Worm (Caenorhabditis elegans) whole organism, L1 larva: Measurements from ENCODE around the gene T10B9.9.

Experiments
- C04F5.9 ChIP-seq: sonication (generic microtip); optimal IDR thresholded peaks from 2 replicates; lab custom pipeline; 2016; ENCODE audit warnings: missing genetic modification characterization, missing compliant biosample characterization
- C16A3.4 ChIP-seq: fragments of 150-350 bp; optimal IDR thresholded peaks from 2 replicates; lab custom pipeline; 2014; ENCODE audit warnings: missing biosample characterization, missing genetic modification characterization
- C34B4.2 ChIP-seq: sonication (generic microtip); optimal IDR thresholded peaks from 2 replicates; lab custom pipeline; 2017; ENCODE audit warnings: mild to moderate bottlenecking, missing genetic modification characterization, missing compliant biosample characterization
- F16B12.6 ChIP-seq: fragments of 150-350 bp; optimal IDR thresholded peaks from 2 replicates; lab custom pipeline; 2014; ENCODE audit warnings: missing biosample characterization, missing genetic modification characterization
- Y116A8C.19 ChIP-seq: sonication (generic microtip); optimal IDR thresholded peaks from 2 replicates; lab custom pipeline; 2016; ENCODE audit warnings: missing compliant biosample characterization, missing genetic modification characterization, borderline replicate concordance
- aha-1 ChIP-seq: fragments of 150-350 bp; optimal IDR thresholded peaks from 2 replicates; lab custom pipeline; 2014; ENCODE audit warnings: missing biosample characterization, missing genetic modification characterization
- alr-1 ChIP-seq: fragments of 200-800 bp; sonication (Bioruptor generic); optimal IDR thresholded peaks from 2 replicates; lab custom pipeline; 2018; ENCODE audit warnings: borderline replicate concordance, mild to moderate bottlenecking, missing genetic modification characterization, missing compliant biosample characterization
- ama-1 ChIP-seq: fragments of 150-350 bp; optimal IDR thresholded peaks from 2 replicates; lab custom pipeline; 2014
- blmp-1 ChIP-seq: fragments of 150-350 bp; optimal IDR thresholded peaks from 2 replicates; lab custom pipeline; 2014; ENCODE audit warnings: missing biosample characterization, missing genetic modification characterization
- ces-1 ChIP-seq: fragments of 150-350 bp; optimal IDR thresholded peaks from 2 replicates; lab custom pipeline; 2014; ENCODE audit warnings: missing biosample characterization, missing genetic modification reagents, missing genetic modification characterization
- efl-3 ChIP-seq: fragments of 200-800 bp; sonication (Bioruptor generic); optimal IDR thresholded peaks from 2 replicates; lab custom pipeline; 2018; ENCODE audit warnings: mild to moderate bottlenecking, missing genetic modification characterization, missing compliant biosample characterization
- egl-13 ChIP-seq: sonication (generic microtip); optimal IDR thresholded peaks from 2 replicates; lab custom pipeline; 2016; ENCODE audit warnings: missing genotype, missing genetic modification reagents, missing genetic modification characterization, missing compliant biosample characterization
- elt-3 ChIP-seq, 6 experiments: fragments of 150-350 bp in 1 of 6; sonication (generic microtip); optimal IDR thresholded peaks; 2 replicates each; lab custom pipeline; 2017 to 2018; ENCODE audit warnings: missing biosample characterization in 6 of 6, missing genetic modification characterization in 6 of 6, inconsistent platforms in 1 of 6
- fkh-10 ChIP-seq: sonication (generic microtip); optimal IDR thresholded peaks from 2 replicates; lab custom pipeline; 2017; ENCODE audit warnings: missing biosample characterization, missing genetic modification reagents, missing genetic modification characterization
- fkh-8 ChIP-seq: sonication (generic microtip); optimal IDR thresholded peaks from 2 replicates; lab custom pipeline; 2016; ENCODE audit warnings: mild to moderate bottlenecking, missing genetic modification characterization, missing compliant biosample characterization
- fos-1 ChIP-seq: fragments of 150-350 bp; optimal IDR thresholded peaks from 2 replicates; lab custom pipeline; 2014; ENCODE audit warnings: missing biosample characterization, missing genetic modification characterization
- grh-1 ChIP-seq: fragments of 200-800 bp; sonication (Bioruptor generic); IDR thresholded peaks from 2 replicates; pipeline ENCODE4 v1.3.6; 2022; ENCODE audit warnings: missing genetic modification reagents, missing genetic modification characterization, missing compliant biosample characterization
- hpl-2 ChIP-seq: fragments of 150-350 bp; optimal IDR thresholded peaks from 2 replicates; lab custom pipeline; 2014; ENCODE audit warnings: missing biosample characterization, missing genetic modification reagents, missing genetic modification characterization
- isw-1 ChIP-seq: fragments of 200-800 bp; sonication (Bioruptor generic); IDR thresholded peaks from 2 replicates; pipeline ENCODE4 v1.3.6; 2022; ENCODE audit warnings: missing genetic modification characterization, missing compliant biosample characterization
- jun-1 ChIP-seq: fragments of 150-350 bp; optimal IDR thresholded peaks from 2 replicates; lab custom pipeline; 2014; ENCODE audit warnings: missing biosample characterization, missing genetic modification reagents, missing genetic modification characterization
- lin-35 ChIP-seq, 2 experiments: fragments of 150-350 bp; optimal IDR thresholded peaks; 2 replicates each; lab custom pipeline; 2014; ENCODE audit warnings: missing biosample characterization in 2 of 2, missing genetic modification characterization in 2 of 2, missing genetic modification reagents in 2 of 2
- lir-3 ChIP-seq: sonication (generic microtip); optimal IDR thresholded peaks from 2 replicates; lab custom pipeline; 2016; ENCODE audit warnings: mild to moderate bottlenecking, missing genetic modification characterization, moderate library complexity, missing compliant biosample characterization; ENCODE audit not compliant: poor library complexity
- mab-9 ChIP-seq: fragments of 200-800 bp; sonication (Bioruptor generic); IDR thresholded peaks from 2 replicates; pipeline ENCODE4 v1.3.6; 2022; ENCODE audit warnings: missing genetic modification reagents, missing genetic modification characterization, missing compliant biosample characterization
- mep-1 ChIP-seq: fragments of 150-350 bp; optimal IDR thresholded peaks from 2 replicates; lab custom pipeline; 2014; ENCODE audit warnings: missing biosample characterization, missing genetic modification characterization
- nhr-12 ChIP-seq: sonication (generic microtip); optimal IDR thresholded peaks from 2 replicates; lab custom pipeline; 2017; ENCODE audit warnings: missing biosample characterization, missing genetic modification characterization
- nhr-20 ChIP-seq: sonication (generic microtip); optimal IDR thresholded peaks from 2 replicates; lab custom pipeline; 2016; ENCODE audit warnings: mild to moderate bottlenecking, missing genetic modification characterization, missing compliant biosample characterization
- nhr-237 ChIP-seq: fragments of 150-350 bp; optimal IDR thresholded peaks from 2 replicates; lab custom pipeline; 2014; ENCODE audit warnings: missing biosample characterization, missing genetic modification characterization
- nhr-47 ChIP-seq: sonication (generic microtip); optimal IDR thresholded peaks from 2 replicates; lab custom pipeline; 2016; ENCODE audit warnings: mild to moderate bottlenecking, missing genetic modification characterization, moderate library complexity, missing compliant biosample characterization
- nhr-71 ChIP-seq: sonication (generic microtip); optimal IDR thresholded peaks from 2 replicates; lab custom pipeline; 2016; ENCODE audit warnings: mild to moderate bottlenecking, missing genetic modification characterization, moderate library complexity, missing compliant biosample characterization
- nhr-85 ChIP-seq: sonication (generic microtip); peaks from one replicate; lab custom pipeline; 2016; ENCODE audit warnings: missing genetic modification characterization, inconsistent platforms, missing compliant biosample characterization
- nhr-90 ChIP-seq: sonication (generic microtip); optimal IDR thresholded peaks from 2 replicates; lab custom pipeline; 2016; ENCODE audit warnings: mild to moderate bottlenecking, missing genetic modification characterization, missing compliant biosample characterization; ENCODE audit not compliant: poor library complexity
- pax-3 ChIP-seq: fragments of 200-800 bp; sonication (Bioruptor generic); optimal IDR thresholded peaks from 2 replicates; lab custom pipeline; 2018; ENCODE audit warnings: mild to moderate bottlenecking, missing genetic modification characterization, moderate library complexity, missing compliant biosample characterization
- rnt-1 ChIP-seq: sonication (generic microtip); optimal IDR thresholded peaks from 2 replicates; lab custom pipeline; 2016; ENCODE audit warnings: mild to moderate bottlenecking, missing genetic modification characterization, moderate library complexity, missing compliant biosample characterization
- skn-1 ChIP-seq: fragments of 150-350 bp; optimal IDR thresholded peaks from 2 replicates; lab custom pipeline; 2014; ENCODE audit warnings: missing biosample characterization, missing genetic modification characterization
- snpc-4 ChIP-seq: fragments of 150-350 bp; optimal IDR thresholded peaks from 2 replicates; lab custom pipeline; 2014; ENCODE audit warnings: missing biosample characterization, missing genetic modification characterization
- sox-4 ChIP-seq: sonication (generic microtip); optimal IDR thresholded peaks from 2 replicates; lab custom pipeline; 2016; ENCODE audit warnings: missing genetic modification characterization, missing compliant biosample characterization
- sptf-1 ChIP-seq: fragments of 150-350 bp; optimal IDR thresholded peaks from 2 replicates; lab custom pipeline; 2014; ENCODE audit warnings: missing biosample characterization, missing genetic modification characterization
- sup-37 ChIP-seq: fragments of 200-800 bp; sonication (Bioruptor generic); optimal IDR thresholded peaks from 2 replicates; lab custom pipeline; 2018; ENCODE audit warnings: mild to moderate bottlenecking, missing genetic modification characterization, missing compliant biosample characterization
- swsn-7 ChIP-seq: sonication (generic microtip); optimal IDR thresholded peaks from 2 replicates; lab custom pipeline; 2016; ENCODE audit warnings: missing genetic modification characterization, missing compliant biosample characterization
- tbx-2 ChIP-seq: sonication (generic microtip); optimal IDR thresholded peaks from 2 replicates; lab custom pipeline; 2016; ENCODE audit warnings: missing genetic modification characterization, missing compliant biosample characterization
- tlp-1 ChIP-seq: fragments of 150-350 bp; optimal IDR thresholded peaks from 2 replicates; lab custom pipeline; 2014; ENCODE audit warnings: missing biosample characterization, missing genetic modification characterization
- unc-130 ChIP-seq: fragments of 150-350 bp; optimal IDR thresholded peaks from 2 replicates; lab custom pipeline; 2017; ENCODE audit warnings: missing biosample characterization, missing genetic modification characterization, inconsistent platforms
- unc-30 ChIP-seq: sonication (generic microtip); optimal IDR thresholded peaks from 2 replicates; lab custom pipeline; 2017; ENCODE audit warnings: missing biosample characterization, missing genetic modification characterization
- unc-62 ChIP-seq: fragments of 150-350 bp; optimal IDR thresholded peaks from 2 replicates; lab custom pipeline; 2014; ENCODE audit warnings: missing biosample characterization, missing genetic modification reagents, missing genetic modification characterization
- unc-98 ChIP-seq: fragments of 200-800 bp; sonication (Bioruptor generic); IDR thresholded peaks from 2 replicates; pipeline ENCODE4 v1.3.6; 2022; ENCODE audit warnings: missing genetic modification characterization, missing compliant biosample characterization
- vab-15 ChIP-seq: sonication (generic microtip); optimal IDR thresholded peaks from 2 replicates; lab custom pipeline; 2017; ENCODE audit warnings: missing genotype, mild to moderate bottlenecking, missing genetic modification characterization, missing compliant biosample characterization
- xbp-1 ChIP-seq: sonication (generic microtip); optimal IDR thresholded peaks from 2 replicates; lab custom pipeline; 2016; ENCODE audit warnings: missing genetic modification characterization, missing compliant biosample characterization
- zag-1 ChIP-seq: fragments of 150-350 bp; optimal IDR thresholded peaks from 2 replicates; lab custom pipeline; 2014; ENCODE audit warnings: missing biosample characterization, missing genetic modification characterization
- zip-4 ChIP-seq: fragments of 200-800 bp; sonication (Bioruptor generic); optimal IDR thresholded peaks from 2 replicates; lab custom pipeline; 2018; ENCODE audit warnings: mild to moderate bottlenecking, missing genetic modification characterization, moderate library complexity, missing compliant biosample characterization
- ztf-11 ChIP-seq, 2 experiments: sonication (generic microtip); optimal IDR thresholded peaks; 2 replicates each; lab custom pipeline; 2016 to 2017; ENCODE audit warnings: missing genetic modification characterization in 2 of 2, missing biosample characterization in 1 of 2, missing compliant biosample characterization in 1 of 2

T10B9.9 gene

DNA sequence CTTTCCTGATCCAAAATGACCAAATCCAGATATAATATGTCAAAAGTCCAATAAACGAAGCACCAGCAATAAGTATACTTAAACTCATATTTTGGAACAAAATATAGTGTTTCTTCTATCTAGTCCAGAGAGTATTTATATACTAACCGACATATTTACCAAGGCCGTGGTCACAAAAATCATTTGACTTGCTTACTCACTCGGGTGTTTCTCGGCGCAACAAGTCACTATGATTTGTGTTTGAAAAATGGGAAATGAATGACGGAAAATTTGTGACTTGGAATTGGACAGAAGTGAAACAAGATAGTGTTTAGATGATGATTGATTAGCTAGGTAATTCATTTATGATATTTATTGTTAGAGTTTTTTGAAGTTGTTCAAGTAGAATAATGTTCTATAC, 24.6 kb upstream of the T10B9.9 start, which contains the start of gene cyp-13A5 (continued):
- TF ChIP-seq lir-3 (no peak), unc-30 (tag; lab: Kevin White, UChicago) (no peak), nhr-90 (tag; lab: Kevin White, UChicago) (peak; percentile 27), tlp-1 (no peak), jun-1 (tag; lab: Kevin White, UChicago) (no peak), fkh-8 (tag; lab: Kevin White, UChicago) (no peak), nhr-20 (tag; lab: Kevin White, UChicago) (peak; percentile 89), ztf-11 (tag; optimal IDR thresholded peaks at IDR 0.05; lab: Kevin White, UChicago) (no peak), unc-98 (GFP tag; lab: Robert Waterston, UW) (no peak), fkh-10 (no peak), isw-1 (GFP tag; lab: Robert Waterston, UW) (no peak), C34B4.2 (no peak), elt-3 (tag; optimal IDR thresholded peaks at IDR 0.05; lab: Kevin White, UChicago) (peak in 4 of 6 experiments; percentile 23 to 78 (median 41)), C04F5.9 (no peak), hpl-2 (GFP tag; lab: Kevin White, UChicago) (no peak), zip-4 (GFP tag; lab: Kevin White, UChicago) (no peak), ama-1 (lab: Kevin White, UChicago) (no peak), aha-1 (tag; lab: Kevin White, UChicago) (no peak), sptf-1 (tag; lab: Kevin White, UChicago) (no peak), sup-37 (no peak), ces-1 (GFP tag; lab: Kevin White, UChicago) (no peak), nhr-71 (tag; lab: Kevin White, UChicago) (peak; percentile 47), blmp-1 (tag; lab: Kevin White, UChicago) (peak; percentile 71), mep-1 (tag; lab: Kevin White, UChicago) (no peak), pax-3 (tag; lab: Kevin White, UChicago) (no peak), tbx-2 (peak; percentile 11), unc-62 (GFP tag; lab: Kevin White, UChicago) (no peak), nhr-12 (tag; lab: Kevin White, UChicago) (no peak), unc-130 (tag; lab: Kevin White, UChicago) (no peak), nhr-237 (tag; lab: Kevin White, UChicago) (no peak), zag-1 (tag; lab: Kevin White, UChicago) (no peak), xbp-1 (tag; lab: Kevin White, UChicago) (no peak), C16A3.4 (tag; lab: Kevin White, UChicago) (peak; percentile 0), grh-1 (GFP tag; lab: Robert Waterston, UW) (no peak), rnt-1 (tag; lab: Kevin White, UChicago) (no peak), swsn-7 (no peak), vab-15 (tag; lab: Kevin White, UChicago) (no peak), F16B12.6 (tag; lab: Kevin White, UChicago) (no peak), fos-1 (tag; lab: Kevin White, UChicago) (no peak), nhr-85 (tag; lab: Kevin White, UChicago) (peak; percentile 88), lin-35 (GFP tag; optimal IDR thresholded peaks at IDR 0.05; lab: Kevin White, UChicago) (peak in 1 of 2 experiments; percentile 41), snpc-4 (tag; lab: Kevin White, UChicago) (no peak), efl-3 (no peak), alr-1 (no peak)

DNA sequence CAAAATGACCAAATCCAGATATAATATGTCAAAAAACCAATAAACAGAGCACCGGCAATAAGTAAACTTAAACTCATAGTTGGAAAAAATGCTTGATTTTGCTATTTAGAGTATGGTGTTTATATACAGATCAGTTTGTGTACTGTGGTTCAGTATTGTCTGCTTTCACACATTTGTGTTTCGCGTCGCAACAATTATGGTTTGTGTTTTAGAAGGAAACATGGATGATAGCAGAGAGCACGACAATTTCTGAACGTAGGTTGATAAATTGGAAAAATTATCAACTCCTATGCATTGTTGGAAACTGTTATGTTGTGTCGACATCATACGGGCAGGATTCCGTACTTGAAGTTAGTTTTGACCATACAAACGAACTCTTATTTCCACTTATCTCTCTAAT, 22.0 kb upstream of the T10B9.9 start, which contains the start of gene cyp-13A4:
Gene cyp-13A4 (minus strand): TSS at position 77 of the 400 bp plus-strand sequence.
- TF ChIP-seq mab-9 (GFP tag; lab: Robert Waterston, UW) (no peak), skn-1 (tag; lab: Kevin White, UChicago) (no peak), nhr-47 (tag; lab: Kevin White, UChicago) (no peak), Y116A8C.19 (tag; lab: Kevin White, UChicago) (no peak), sox-4 (tag; lab: Kevin White, UChicago) (no peak), egl-13 (tag; lab: Kevin White, UChicago) (no peak)
- TF ChIP-seq, all 84 proteins: peak for 0
